Worm (Caenorhabditis elegans): ENCODE measurements around the gene clec-83.

The clec-83 gene

DNA sequence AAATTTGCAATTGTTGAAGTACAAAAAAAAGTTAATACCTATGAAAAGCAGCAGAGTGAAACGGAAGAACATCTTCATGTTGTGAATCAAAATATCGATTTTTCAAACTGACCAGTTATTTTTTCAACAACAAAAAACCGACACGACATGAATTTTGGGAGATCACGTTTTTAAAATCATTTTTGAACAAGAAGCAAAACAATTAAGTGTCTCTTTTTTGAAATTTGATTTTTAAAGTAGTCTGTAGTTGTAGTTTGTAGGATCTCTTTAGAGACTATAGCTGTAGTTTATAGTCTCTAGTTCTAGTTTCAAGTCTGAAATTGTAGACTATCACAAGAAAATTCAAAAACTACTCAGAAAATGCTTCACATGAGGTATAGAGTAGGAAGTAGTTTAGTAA is 2.6 kb upstream of the clec-83 start, which contains the start of gene Y54G2A.15:
Gene Y54G2A.15, minus strand, starts transcription at position 101 of the 400 bp plus-strand sequence.
- TF ChIP-seq madf-2 (tag; optimal IDR thresholded peaks at IDR 0.05) (no peak), hlh-15 (tag; optimal IDR thresholded peaks at IDR 0.05) (no peak)

ce11 chrIV:2842162-2842561 is 890 bp upstream of the clec-83 start, which contains the start of gene clec-84:
TSS of gene clec-84 (plus strand) at chrIV:2842462.
- TF ChIP-seq K09A11.1 (tag; optimal IDR thresholded peaks at IDR 0.05; ENCODE audit: insufficient read depth): no peak
- no peak for TF ChIP-seq madf-2 (tag; optimal IDR thresholded peaks at IDR 0.05)
- TF ChIP-seq syd-9 (tag; optimal IDR thresholded peaks at IDR 0.05): no peak
- TF ChIP-seq T23F11.4 (GFP tag; optimal IDR thresholded peaks at IDR 0.05): no peak
- TF ChIP-seq lin-11 (tag; optimal IDR thresholded peaks at IDR 0.05): no peak
- no peak for TF ChIP-seq nhr-232 (tag; optimal IDR thresholded peaks at IDR 0.05)
- no peak for TF ChIP-seq ets-4 (tag; optimal IDR thresholded peaks at IDR 0.05)
- no peak for TF ChIP-seq odd-2 (tag; optimal IDR thresholded peaks at IDR 0.05)
- TF ChIP-seq ttx-3 (tag; optimal IDR thresholded peaks at IDR 0.05): no peak
- no peak for TF ChIP-seq pha-4 (tag; optimal IDR thresholded peaks at IDR 0.05)
- no peak for TF ChIP-seq mec-3 (tag; optimal IDR thresholded peaks at IDR 0.05; ENCODE audit: borderline replicate concordance)
- TF ChIP-seq unc-42 (tag; optimal IDR thresholded peaks at IDR 0.05): no peak
- no peak for TF ChIP-seq sox-2 (GFP tag; IDR thresholded peaks at IDR 0.05)
- no peak for TF ChIP-seq tbx-7 (tag; optimal IDR thresholded peaks at IDR 0.05)
- no peak for TF ChIP-seq elt-4 (tag; optimal IDR thresholded peaks at IDR 0.05)
- TF ChIP-seq unc-86 (tag; optimal IDR thresholded peaks at IDR 0.05): no peak
- no peak for TF ChIP-seq F13H6.1 (tag; optimal IDR thresholded peaks at IDR 0.05)
- TF ChIP-seq che-1 (tag; optimal IDR thresholded peaks at IDR 0.05): no peak
- TF ChIP-seq pros-1 (tag; optimal IDR thresholded peaks at IDR 0.05): no peak

ce11 chrIV:2838308-2838707 is 3.0 kb downstream of the clec-83 start, which contains the start of gene Y54G2A.7:
TSS of gene Y54G2A.7 (plus strand) at chrIV:2838608.
- TF ChIP-seq ceh-9 (tag; optimal IDR thresholded peaks at IDR 0.05) (no peak), sox-4 (tag; optimal IDR thresholded peaks at IDR 0.05) (no peak), C08G9.2 (tag; optimal IDR thresholded peaks at IDR 0.05) (no peak), ttx-3 (tag; optimal IDR thresholded peaks at IDR 0.05) (no peak), ceh-6 (GFP tag; optimal IDR thresholded peaks at IDR 0.05) (no peak), ceh-14 (tag; optimal IDR thresholded peaks at IDR 0.05) (no peak), ref-2 (tag; optimal IDR thresholded peaks at IDR 0.05) (no peak)

ce11 chrIV:2835364-2835763 is 5.9 kb downstream of the clec-83 start, which contains the start of gene clec-82:
TSS of gene clec-82 (plus strand) at chrIV:2835664.
- TF ChIP-seq Y22D7AL.16 (tag; optimal IDR thresholded peaks at IDR 0.05) (no peak), ceh-48 (tag; optimal IDR thresholded peaks at IDR 0.05) (no peak), ceh-9 (tag; optimal IDR thresholded peaks at IDR 0.05) (no peak), K09A11.1 (tag; optimal IDR thresholded peaks at IDR 0.05; ENCODE audit: insufficient read depth) (no peak), nhr-11 (tag; optimal IDR thresholded peaks at IDR 0.05) (no peak), ahr-1 (tag; optimal IDR thresholded peaks at IDR 0.05) (no peak), fkh-10 (GFP tag; optimal IDR thresholded peaks at IDR 0.05) (no peak), tbx-2 (tag; optimal IDR thresholded peaks at IDR 0.05) (no peak), pha-4 (tag; optimal IDR thresholded peaks at IDR 0.05) (no peak), unc-42 (tag; optimal IDR thresholded peaks at IDR 0.05) (no peak)

DNA sequence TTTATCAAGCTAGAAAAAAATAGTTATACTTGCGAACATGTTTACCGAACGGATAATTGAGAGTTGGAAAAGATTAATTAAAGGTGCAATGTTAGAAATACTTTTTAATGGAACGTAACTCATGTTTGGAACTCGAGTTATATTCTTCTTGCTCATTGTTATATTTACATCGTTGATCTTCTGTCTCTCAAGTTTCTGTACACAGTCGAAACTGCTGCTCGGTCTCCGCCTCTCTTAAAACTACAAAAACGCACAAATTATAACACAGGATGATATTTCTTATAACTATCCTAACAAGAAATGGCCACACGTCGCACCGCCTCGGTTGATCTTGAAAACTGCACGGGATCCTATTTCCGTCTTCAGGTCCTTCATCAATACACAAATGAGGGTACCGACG is 6.8 kb downstream of the clec-83 start, which contains the start of gene pudl-2:
Gene pudl-2, plus strand, starts transcription at position 301 of the 400 bp plus-strand sequence.
- TF ChIP-seq ceh-24 (tag; optimal IDR thresholded peaks at IDR 0.05) (no peak), fkh-10 (GFP tag; optimal IDR thresholded peaks at IDR 0.05) (no peak), nfya-1 (tag; optimal IDR thresholded peaks at IDR 0.05) (no peak), pqm-1 (tag; optimal IDR thresholded peaks at IDR 0.05) (no peak), C08G9.2 (tag; optimal IDR thresholded peaks at IDR 0.05) (no peak), hlh-30 (tag; optimal IDR thresholded peaks at IDR 0.05; ENCODE audit: insufficient read depth) (no peak), syd-9 (tag; optimal IDR thresholded peaks at IDR 0.05) (no peak), hlh-13 (GFP tag; optimal IDR thresholded peaks at IDR 0.05) (no peak), madf-2 (tag; optimal IDR thresholded peaks at IDR 0.05) (no peak), pha-4 (tag; optimal IDR thresholded peaks at IDR 0.05) (no peak), unc-42 (tag; optimal IDR thresholded peaks at IDR 0.05) (no peak), hlh-8 (tag; optimal IDR thresholded peaks at IDR 0.05) (no peak), zip-5 (tag; optimal IDR thresholded peaks at IDR 0.05) (no peak), hlh-6 (tag; optimal IDR thresholded peaks at IDR 0.05) (no peak)

Measured in whole organism, late embryonic.